Worm (Caenorhabditis elegans) whole organism, young adult: ENCODE measurements around the gene nhr-235.

Experiments
- bed-2 ChIP-seq: fragments of 200-800 bp; sonication (Bioruptor generic); IDR thresholded peaks from 2 replicates; pipeline ENCODE4 v1.3.6; 2022; ENCODE audit warnings: missing genetic modification reagents, missing genetic modification characterization, missing compliant biosample characterization
- ccch-3 ChIP-seq: fragments of 200-800 bp; sonication (Bioruptor generic); optimal IDR thresholded peaks from 2 replicates; lab custom pipeline; 2018; ENCODE audit warnings: mild to moderate bottlenecking, missing genetic modification characterization, missing compliant biosample characterization
- cebp-1 ChIP-seq, 2 experiments: fragments of 200-800 bp in 1 of 2; sonication (Bioruptor generic) in 1 of 2; sonication (generic microtip) in 1 of 2; IDR thresholded peaks in 1 of 2; optimal IDR thresholded peaks in 1 of 2; 2 replicates each; pipeline versions ENCODE4 v1.3.6 to Lab custom; 2017 to 2022; ENCODE audit warnings: missing compliant biosample characterization in 2 of 2, missing genetic modification characterization in 2 of 2, mild to moderate bottlenecking in 1 of 2, missing genetic modification reagents in 1 of 2, moderate library complexity in 1 of 2
- ceh-100 ChIP-seq: fragments of 200-800 bp; sonication (Bioruptor generic); IDR thresholded peaks from 2 replicates; pipeline ENCODE4 v1.3.6; 2022; ENCODE audit warnings: missing genetic modification reagents, missing genetic modification characterization, missing compliant biosample characterization
- him-1 ChIP-seq: sonication (generic microtip); optimal IDR thresholded peaks from 2 replicates; lab custom pipeline; 2016; ENCODE audit warnings: missing genotype, missing genetic modification reagents, missing genetic modification characterization, missing compliant biosample characterization
- repo-1 ChIP-seq: sonication (generic microtip); optimal IDR thresholded peaks from 2 replicates; lab custom pipeline; 2017; ENCODE audit warnings: mild to moderate bottlenecking, missing genetic modification characterization, missing compliant biosample characterization
- snpc-1.1 ChIP-seq: sonication (generic microtip); optimal IDR thresholded peaks from 2 replicates; lab custom pipeline; 2017; ENCODE audit warnings: missing genetic modification characterization, mild to moderate bottlenecking, missing compliant biosample characterization, antibody characterized with exemption, moderate library complexity, missing genotype, missing genetic modification reagents; ENCODE audit not compliant: insufficient read depth

DNA sequence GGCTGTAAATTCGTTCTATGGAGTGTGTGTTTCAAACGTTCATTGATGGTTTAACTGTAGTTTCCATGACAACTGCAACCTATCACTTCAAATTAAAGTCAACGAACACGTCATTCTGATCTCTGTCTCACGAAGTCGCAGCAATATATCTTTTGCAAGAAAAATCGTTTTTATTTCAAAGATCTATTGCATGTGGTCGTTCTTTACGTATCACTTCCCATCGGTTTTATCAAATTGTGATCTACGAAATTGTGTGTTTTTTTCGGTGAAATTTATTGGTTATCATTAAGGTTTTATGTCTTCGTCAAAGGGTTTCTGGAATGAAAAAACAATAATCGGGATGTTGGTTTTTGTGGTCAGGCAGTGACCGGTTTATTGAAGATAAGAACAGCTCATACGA, 17.6 kb upstream of the nhr-235 start:
- TF ChIP-seq snpc-1.1 (no peak), repo-1 (tag; lab: Kevin White, UChicago) (no peak), ccch-3 (GFP tag; lab: Kevin White, UChicago) (no peak), him-1 (tag; lab: Kevin White, UChicago) (no peak), ceh-100 (no peak), cebp-1 (GFP tag; IDR thresholded peaks at IDR 0.05; lab: Robert Waterston, UW) (no peak), cebp-1 (tag; optimal IDR thresholded peaks at IDR 0.05; lab: Kevin White, UChicago) (no peak), bed-2 (GFP tag; lab: Robert Waterston, UW) (no peak)
